Worm (Caenorhabditis elegans) whole organism, L1 larva: ENCODE measurements around the gene glb-9.

Source experiments
- C34B4.2 ChIP-seq: sonication (generic microtip); optimal IDR thresholded peaks from 2 replicates; lab custom pipeline; 2017; ENCODE audit warnings: mild to moderate bottlenecking, missing genetic modification characterization, missing compliant biosample characterization
- Y116A8C.19 ChIP-seq: sonication (generic microtip); optimal IDR thresholded peaks from 2 replicates; lab custom pipeline; 2016; ENCODE audit warnings: missing compliant biosample characterization, missing genetic modification characterization, borderline replicate concordance
- blmp-1 ChIP-seq: fragments of 150-350 bp; optimal IDR thresholded peaks from 2 replicates; lab custom pipeline; 2014; ENCODE audit warnings: missing biosample characterization, missing genetic modification characterization
- ceh-82 ChIP-seq, 3 experiments: fragments of 150-350 bp in 1 of 3; sonication (generic microtip) in 2 of 3; optimal IDR thresholded peaks; 2 replicates each; lab custom pipeline; 2014 to 2017; ENCODE audit warnings: missing biosample characterization in 3 of 3, missing genetic modification characterization in 3 of 3
- ces-1 ChIP-seq: fragments of 150-350 bp; optimal IDR thresholded peaks from 2 replicates; lab custom pipeline; 2014; ENCODE audit warnings: missing biosample characterization, missing genetic modification reagents, missing genetic modification characterization
- efl-1 ChIP-seq, 4 experiments: fragments of 150-350 bp; optimal IDR thresholded peaks in 3 of 4; peaks in 1 of 4; 1 replicate in 1 of 4; 2 replicates in 3 of 4; lab custom pipeline; 2014; ENCODE audit warnings: missing biosample characterization in 2 of 4, missing genetic modification characterization in 2 of 4, missing genetic modification reagents in 2 of 4
- elt-3 ChIP-seq, 6 experiments: fragments of 150-350 bp in 1 of 6; sonication (generic microtip); optimal IDR thresholded peaks; 2 replicates each; lab custom pipeline; 2017 to 2018; ENCODE audit warnings: missing biosample characterization in 6 of 6, missing genetic modification characterization in 6 of 6, inconsistent platforms in 1 of 6
- ets-5 ChIP-seq: fragments of 200-800 bp; sonication (Bioruptor generic); IDR thresholded peaks from 2 replicates; pipeline ENCODE4 v1.3.6; 2022; ENCODE audit warnings: missing genetic modification characterization, missing compliant biosample characterization
- lin-39 ChIP-seq: fragments of 150-350 bp; optimal IDR thresholded peaks from 2 replicates; lab custom pipeline; 2014; ENCODE audit warnings: missing biosample characterization, missing genetic modification reagents, missing genetic modification characterization
- skn-1 ChIP-seq: fragments of 150-350 bp; optimal IDR thresholded peaks from 2 replicates; lab custom pipeline; 2014; ENCODE audit warnings: missing biosample characterization, missing genetic modification characterization
- xbp-1 ChIP-seq: sonication (generic microtip); optimal IDR thresholded peaks from 2 replicates; lab custom pipeline; 2016; ENCODE audit warnings: missing genetic modification characterization, missing compliant biosample characterization
- ztf-11 ChIP-seq, 2 experiments: sonication (generic microtip); optimal IDR thresholded peaks; 2 replicates each; lab custom pipeline; 2016 to 2017; ENCODE audit warnings: missing genetic modification characterization in 2 of 2, missing biosample characterization in 1 of 2, missing compliant biosample characterization in 1 of 2

DNA sequence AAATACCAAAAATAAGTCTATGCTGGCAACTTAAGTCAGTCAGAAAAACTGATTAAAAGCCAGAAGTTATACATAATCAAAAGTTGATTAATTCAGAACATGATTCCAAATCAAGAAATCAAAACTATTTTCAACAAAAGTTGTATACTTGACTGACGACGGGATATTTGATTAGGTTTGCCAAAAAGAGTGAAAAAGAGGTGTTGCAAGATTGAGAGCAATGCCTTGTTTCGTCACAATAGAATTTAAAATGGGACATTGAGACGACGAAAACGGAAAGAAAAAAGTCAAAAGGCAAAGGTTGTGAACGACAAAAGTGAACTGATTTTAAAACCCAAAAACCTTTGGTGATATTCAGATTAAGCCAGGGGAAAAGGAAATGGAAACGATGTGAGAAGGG, 39.7 kb upstream of the glb-9 start:
- TF ChIP-seq skn-1 (tag; lab: Kevin White, UChicago) (no peak), ets-5 (GFP tag; lab: Robert Waterston, UW) (no peak), efl-1 (optimal IDR thresholded peaks at IDR 0.05; lab: Kevin White, UChicago) (no peak), efl-1 (GFP tag; optimal IDR thresholded peaks at IDR 0.05 in 1 of 2; lab: Kevin White, UChicago) (no peak), ztf-11 (tag; optimal IDR thresholded peaks at IDR 0.05; lab: Kevin White, UChicago) (no peak), C34B4.2 (tag; lab: Kevin White, UChicago) (no peak), elt-3 (tag; optimal IDR thresholded peaks at IDR 0.05; lab: Kevin White, UChicago) (no peak), xbp-1 (tag; lab: Kevin White, UChicago) (no peak), ces-1 (GFP tag; lab: Kevin White, UChicago) (no peak), blmp-1 (tag; lab: Kevin White, UChicago) (no peak), Y116A8C.19 (tag; lab: Kevin White, UChicago) (no peak), lin-39 (tag; lab: Kevin White, UChicago) (no peak), ceh-82 (tag; optimal IDR thresholded peaks at IDR 0.05; lab: Kevin White, UChicago) (no peak)
